Fruit fly (Drosophila melanogaster): Measurements from ENCODE around the gene Elys.

The Elys gene

DNA sequence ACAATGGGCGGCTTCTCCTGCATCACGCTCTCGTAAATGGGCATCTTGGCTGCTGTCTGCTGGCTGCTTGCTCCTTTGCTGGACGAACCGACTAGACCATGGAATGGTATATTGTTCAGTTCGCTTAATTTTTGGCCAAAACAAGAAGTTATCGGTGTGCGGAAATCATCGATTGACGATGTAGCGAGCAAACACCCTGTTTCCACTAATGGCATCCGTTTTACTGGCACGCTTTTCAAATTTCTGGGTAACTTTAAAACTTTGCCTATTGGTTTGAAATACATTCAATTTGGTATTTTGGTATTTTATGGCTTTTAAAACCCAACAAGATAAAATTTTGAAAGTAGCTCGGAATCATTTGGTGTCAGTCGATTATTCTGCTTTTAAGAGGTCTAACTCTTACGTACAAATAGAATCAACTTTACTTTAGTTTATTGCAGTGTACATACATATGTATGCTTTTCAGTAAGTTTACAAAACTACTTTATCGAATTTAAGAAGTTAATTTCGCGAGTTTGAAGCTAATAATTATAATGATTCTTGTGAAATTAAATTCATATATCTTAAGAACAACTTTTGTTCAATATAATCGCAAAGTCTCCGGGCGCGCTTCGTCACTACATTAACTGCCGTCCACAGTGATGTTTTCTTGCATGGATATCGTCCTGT is 6.1 kb upstream of the Elys start, which contains the start of gene Arp10 (continued):
- no peak for TF ChIP-seq CG4360 (GFP tag; IDR thresholded peaks at IDR 0.05)
- no peak for TF ChIP-seq Nf-YC (tag; optimal IDR thresholded peaks at IDR 0.05)
- no peak for TF ChIP-seq CG10431 (GFP tag; optimal IDR thresholded peaks at IDR 0.05)
- no peak for TF ChIP-seq CG11696 (GFP tag; IDR thresholded peaks at IDR 0.05)
- TF ChIP-seq hth (optimal IDR thresholded peaks at IDR 0.05): no peak
- peak; percentile 29 for TF ChIP-seq Fer3 (tag; optimal IDR thresholded peaks at IDR 0.05)
- peak; percentile 0 for TF ChIP-seq Antp (GFP tag; optimal IDR thresholded peaks at IDR 0.05)
- no peak for TF ChIP-seq CG5953 (GFP tag; IDR thresholded peaks at IDR 0.05)
- no peak for TF ChIP-seq CG13624 (GFP tag; optimal IDR thresholded peaks at IDR 0.05)
- no peak for TF ChIP-seq croc (GFP tag; conservative IDR thresholded peaks at IDR 0.05)
- TF ChIP-seq kah (GFP tag; optimal IDR thresholded peaks at IDR 0.05): no peak
- TF ChIP-seq Jarid2 (GFP tag; optimal IDR thresholded peaks at IDR 0.05): no peak
- no peak for TF ChIP-seq Doc3 (GFP tag; IDR thresholded peaks at IDR 0.05; ENCODE audit: partially characterized antibody)
- no peak for TF ChIP-seq ATbp (GFP tag; optimal IDR thresholded peaks at IDR 0.05)
- no peak for TF ChIP-seq CG15011 (GFP tag; optimal IDR thresholded peaks at IDR 0.05)
- TF ChIP-seq Dp (GFP tag; optimal IDR thresholded peaks at IDR 0.05): peak; percentile 57
- peak; percentile 40 for TF ChIP-seq phol (tag; optimal IDR thresholded peaks at IDR 0.05)
- no peak for TF ChIP-seq gsb-n (tag; optimal IDR thresholded peaks at IDR 0.05)
- TF ChIP-seq grn (GFP tag; optimal IDR thresholded peaks at IDR 0.05): no peak
- TF ChIP-seq Med (GFP tag): peak; percentile 57
- no peak for TF ChIP-seq CkIIα-i1 (GFP tag; IDR thresholded peaks at IDR 0.05)
- TF ChIP-seq sna (GFP tag; IDR thresholded peaks at IDR 0.05; ENCODE audit: partially characterized antibody): no peak
- TF ChIP-seq CG9215 (GFP tag; IDR thresholded peaks at IDR 0.05): no peak
- peak; percentile 13 for TF ChIP-seq CG18262 (tag; optimal IDR thresholded peaks at IDR 0.05)
- TF ChIP-seq D19B (GFP tag; optimal IDR thresholded peaks at IDR 0.05): no peak
- TF ChIP-seq CG13287 (GFP tag; IDR thresholded peaks at IDR 0.05; ENCODE audit: partially characterized antibody): peak; percentile 67
- TF ChIP-seq Deaf1 (tag; optimal IDR thresholded peaks at IDR 0.05): no peak
- no peak for TF ChIP-seq CG10209 (GFP tag; optimal IDR thresholded peaks at IDR 0.05)
- no peak for TF ChIP-seq lbe (GFP tag; optimal IDR thresholded peaks at IDR 0.05)
- TF ChIP-seq chinmo (GFP tag; IDR thresholded peaks at IDR 0.05; ENCODE audit: partially characterized antibody): 0 out of 4 replicates have a peak, but pooled peaks have one; percentile 59
- TF ChIP-seq CG2875 (GFP tag; optimal IDR thresholded peaks at IDR 0.05): no peak
- TF ChIP-seq pan (optimal IDR thresholded peaks at IDR 0.05): no peak
- TF ChIP-seq pan (GFP tag; optimal IDR thresholded peaks at IDR 0.05 in 1 of 2, IDR thresholded peaks at IDR 0.05 in 1 of 2): no peak
- TF ChIP-seq CG6854 (GFP tag; optimal IDR thresholded peaks at IDR 0.05): no peak
- TF ChIP-seq kni (GFP tag; optimal IDR thresholded peaks at IDR 0.05): no peak
- TF ChIP-seq Nf-YA (GFP tag; IDR thresholded peaks at IDR 0.05): no peak
- peak; percentile 51 for TF ChIP-seq Scr (GFP tag; IDR thresholded peaks at IDR 0.05; ENCODE audit: partially characterized antibody)
- TF ChIP-seq CG30431 (GFP tag; optimal IDR thresholded peaks at IDR 0.05): no peak
- TF ChIP-seq CG8281 (tag; optimal IDR thresholded peaks at IDR 0.05): no peak
- no peak for TF ChIP-seq tgo (GFP tag; IDR thresholded peaks at IDR 0.05)
- TF ChIP-seq pnt (GFP tag; optimal IDR thresholded peaks at IDR 0.05): no peak
- no peak for TF ChIP-seq otp (GFP tag; IDR thresholded peaks at IDR 0.05)
- peak; percentile 1 for TF ChIP-seq CG4424 (GFP tag; optimal IDR thresholded peaks at IDR 0.05)
- no peak for TF ChIP-seq CG1792 (GFP tag; optimal IDR thresholded peaks at IDR 0.05)
- peak; percentile 18 for TF ChIP-seq YL-1 (GFP tag; optimal IDR thresholded peaks at IDR 0.05)
- no peak for TF ChIP-seq CG14441 (GFP tag; IDR thresholded peaks at IDR 0.05)
- peak; percentile 8 for TF ChIP-seq CG2712 (tag; optimal IDR thresholded peaks at IDR 0.05)
- no peak for TF ChIP-seq ERR (GFP tag; optimal IDR thresholded peaks at IDR 0.05)
- TF ChIP-seq CG10462 (GFP tag; optimal IDR thresholded peaks at IDR 0.05): no peak
- no peak for TF ChIP-seq Lim3 (GFP tag; IDR thresholded peaks at IDR 0.05)
- TF ChIP-seq jigr1 (GFP tag; IDR thresholded peaks at IDR 0.05): no peak

All from whole organism, embryonic.